Worm (Caenorhabditis elegans) whole organism, L1 larva: ENCODE results near the gene ZK856.7.

Source experiments
- C16A3.4 ChIP-seq: fragments of 150-350 bp; optimal IDR thresholded peaks from 2 replicates; lab custom pipeline; 2014; ENCODE audit warnings: missing biosample characterization, missing genetic modification characterization
- C34B4.2 ChIP-seq: sonication (generic microtip); optimal IDR thresholded peaks from 2 replicates; lab custom pipeline; 2017; ENCODE audit warnings: mild to moderate bottlenecking, missing genetic modification characterization, missing compliant biosample characterization
- aha-1 ChIP-seq: fragments of 150-350 bp; optimal IDR thresholded peaks from 2 replicates; lab custom pipeline; 2014; ENCODE audit warnings: missing biosample characterization, missing genetic modification characterization
- alr-1 ChIP-seq: fragments of 200-800 bp; sonication (Bioruptor generic); optimal IDR thresholded peaks from 2 replicates; lab custom pipeline; 2018; ENCODE audit warnings: borderline replicate concordance, mild to moderate bottlenecking, missing genetic modification characterization, missing compliant biosample characterization
- aly-2 ChIP-seq: fragments of 150-350 bp; optimal IDR thresholded peaks from 2 replicates; lab custom pipeline; 2014; ENCODE audit warnings: missing biosample characterization, missing genetic modification characterization
- ceh-63 ChIP-seq: fragments of 200-800 bp; sonication (Bioruptor generic); optimal IDR thresholded peaks from 2 replicates; lab custom pipeline; 2018; ENCODE audit warnings: mild to moderate bottlenecking, missing genetic modification characterization, missing compliant biosample characterization
- ceh-8 ChIP-seq: fragments of 200-800 bp; sonication (Bioruptor generic); optimal IDR thresholded peaks from 2 replicates; lab custom pipeline; 2018; ENCODE audit warnings: mild to moderate bottlenecking, missing genetic modification characterization, moderate library complexity, missing compliant biosample characterization
- ces-1 ChIP-seq: fragments of 150-350 bp; optimal IDR thresholded peaks from 2 replicates; lab custom pipeline; 2014; ENCODE audit warnings: missing biosample characterization, missing genetic modification reagents, missing genetic modification characterization
- dsc-1 ChIP-seq: sonication (generic microtip); optimal IDR thresholded peaks from 2 replicates; lab custom pipeline; 2016; ENCODE audit warnings: mild to moderate bottlenecking, missing genetic modification characterization, missing compliant biosample characterization
- egl-13 ChIP-seq: sonication (generic microtip); optimal IDR thresholded peaks from 2 replicates; lab custom pipeline; 2016; ENCODE audit warnings: missing genotype, missing genetic modification reagents, missing genetic modification characterization, missing compliant biosample characterization
- egl-27 ChIP-seq, 2 experiments: fragments of 150-350 bp in 1 of 2; sonication (generic microtip); optimal IDR thresholded peaks; 3 replicates each; lab custom pipeline; 2017 to 2018; ENCODE audit warnings: missing biosample characterization in 2 of 2, missing genetic modification characterization in 2 of 2, missing genetic modification reagents in 2 of 2
- elt-2 ChIP-seq: sonication (generic microtip); optimal IDR thresholded peaks from 2 replicates; lab custom pipeline; 2016; ENCODE audit warnings: missing genetic modification characterization, mild to moderate bottlenecking, inconsistent platforms, missing compliant biosample characterization, missing genetic modification reagents
- elt-3 ChIP-seq, 6 experiments: fragments of 150-350 bp in 1 of 6; sonication (generic microtip); optimal IDR thresholded peaks; 2 replicates each; lab custom pipeline; 2017 to 2018; ENCODE audit warnings: missing biosample characterization in 6 of 6, missing genetic modification characterization in 6 of 6, inconsistent platforms in 1 of 6
- fos-1 ChIP-seq: fragments of 150-350 bp; optimal IDR thresholded peaks from 2 replicates; lab custom pipeline; 2014; ENCODE audit warnings: missing biosample characterization, missing genetic modification characterization
- grh-1 ChIP-seq: fragments of 200-800 bp; sonication (Bioruptor generic); IDR thresholded peaks from 2 replicates; pipeline ENCODE4 v1.3.6; 2022; ENCODE audit warnings: missing genetic modification reagents, missing genetic modification characterization, missing compliant biosample characterization
- irx-1 ChIP-seq: sonication (generic microtip); optimal IDR thresholded peaks from 2 replicates; lab custom pipeline; 2016; ENCODE audit warnings: missing genetic modification characterization, missing compliant biosample characterization
- isw-1 ChIP-seq: fragments of 200-800 bp; sonication (Bioruptor generic); IDR thresholded peaks from 2 replicates; pipeline ENCODE4 v1.3.6; 2022; ENCODE audit warnings: missing genetic modification characterization, missing compliant biosample characterization
- lin-14 ChIP-seq: fragments of 200-800 bp; sonication (Bioruptor generic); optimal IDR thresholded peaks from 2 replicates; lab custom pipeline; 2018; ENCODE audit warnings: mild to moderate bottlenecking, missing genetic modification characterization, moderate library complexity, missing compliant biosample characterization
- lin-35 ChIP-seq, 2 experiments: fragments of 150-350 bp; optimal IDR thresholded peaks; 2 replicates each; lab custom pipeline; 2014; ENCODE audit warnings: missing biosample characterization in 2 of 2, missing genetic modification characterization in 2 of 2, missing genetic modification reagents in 2 of 2
- lin-39 ChIP-seq: fragments of 150-350 bp; optimal IDR thresholded peaks from 2 replicates; lab custom pipeline; 2014; ENCODE audit warnings: missing biosample characterization, missing genetic modification reagents, missing genetic modification characterization
- lsy-2 ChIP-seq, 2 experiments: fragments of 150-350 bp; optimal IDR thresholded peaks; 2 replicates each; lab custom pipeline; 2014; ENCODE audit warnings: missing biosample characterization in 2 of 2, missing genetic modification characterization in 2 of 2
- mab-9 ChIP-seq: fragments of 200-800 bp; sonication (Bioruptor generic); IDR thresholded peaks from 2 replicates; pipeline ENCODE4 v1.3.6; 2022; ENCODE audit warnings: missing genetic modification reagents, missing genetic modification characterization, missing compliant biosample characterization
- nhr-11 ChIP-seq: fragments of 150-350 bp; optimal IDR thresholded peaks from 2 replicates; lab custom pipeline; 2014; ENCODE audit warnings: missing biosample characterization, missing genetic modification characterization
- nhr-47 ChIP-seq: sonication (generic microtip); optimal IDR thresholded peaks from 2 replicates; lab custom pipeline; 2016; ENCODE audit warnings: mild to moderate bottlenecking, missing genetic modification characterization, moderate library complexity, missing compliant biosample characterization
- nhr-71 ChIP-seq: sonication (generic microtip); optimal IDR thresholded peaks from 2 replicates; lab custom pipeline; 2016; ENCODE audit warnings: mild to moderate bottlenecking, missing genetic modification characterization, moderate library complexity, missing compliant biosample characterization
- nhr-84 ChIP-seq: sonication (generic microtip); optimal IDR thresholded peaks from 2 replicates; lab custom pipeline; 2017; ENCODE audit warnings: missing biosample characterization, missing genetic modification characterization
- nhr-90 ChIP-seq: sonication (generic microtip); optimal IDR thresholded peaks from 2 replicates; lab custom pipeline; 2016; ENCODE audit warnings: mild to moderate bottlenecking, missing genetic modification characterization, missing compliant biosample characterization; ENCODE audit not compliant: poor library complexity
- pag-3 ChIP-seq: sonication (generic microtip); optimal IDR thresholded peaks from 2 replicates; lab custom pipeline; 2017; ENCODE audit warnings: missing genetic modification characterization, mild to moderate bottlenecking, missing compliant biosample characterization, antibody characterized with exemption, borderline replicate concordance; ENCODE audit not compliant: insufficient read depth
- rnt-1 ChIP-seq: sonication (generic microtip); optimal IDR thresholded peaks from 2 replicates; lab custom pipeline; 2016; ENCODE audit warnings: mild to moderate bottlenecking, missing genetic modification characterization, moderate library complexity, missing compliant biosample characterization
- sptf-1 ChIP-seq: fragments of 150-350 bp; optimal IDR thresholded peaks from 2 replicates; lab custom pipeline; 2014; ENCODE audit warnings: missing biosample characterization, missing genetic modification characterization
- sup-37 ChIP-seq: fragments of 200-800 bp; sonication (Bioruptor generic); optimal IDR thresholded peaks from 2 replicates; lab custom pipeline; 2018; ENCODE audit warnings: mild to moderate bottlenecking, missing genetic modification characterization, missing compliant biosample characterization
- tlp-1 ChIP-seq: fragments of 150-350 bp; optimal IDR thresholded peaks from 2 replicates; lab custom pipeline; 2014; ENCODE audit warnings: missing biosample characterization, missing genetic modification characterization
- unc-86 ChIP-seq: sonication (generic microtip); optimal IDR thresholded peaks from 2 replicates; lab custom pipeline; 2016; ENCODE audit warnings: missing genetic modification characterization, missing compliant biosample characterization
- xbp-1 ChIP-seq: sonication (generic microtip); optimal IDR thresholded peaks from 2 replicates; lab custom pipeline; 2016; ENCODE audit warnings: missing genetic modification characterization, missing compliant biosample characterization
- zip-4 ChIP-seq: fragments of 200-800 bp; sonication (Bioruptor generic); optimal IDR thresholded peaks from 2 replicates; lab custom pipeline; 2018; ENCODE audit warnings: mild to moderate bottlenecking, missing genetic modification characterization, moderate library complexity, missing compliant biosample characterization

Gene ZK856.7

ce11 chrV:10159972-10160371 lies 41.9 kb upstream of the ZK856.7 start:
- TF ChIP-seq elt-2 (tag; lab: Kevin White, UChicago) (peak; percentile 65), fos-1 (tag; lab: Kevin White, UChicago) (no peak)

- TF ChIP-seq lin-35 (GFP tag; optimal IDR thresholded peaks at IDR 0.05; lab: Kevin White, UChicago) (peak in 1 of 2 experiments; percentile 12), elt-2 (tag; lab: Kevin White, UChicago) (peak; percentile 59), tlp-1 (tag; lab: Kevin White, UChicago) (no peak)
These were observed 40.9 kb upstream of the ZK856.7 start, which contains the start of gene C51E3.10 for ce11 chrV:10160954-10161353. Gene C51E3.10 (minus strand): TSS chrV:10161134.

- no peak for TF ChIP-seq mab-9 (GFP tag; lab: Robert Waterston, UW)
- no peak for TF ChIP-seq alr-1 (tag; lab: Kevin White, UChicago)
- no peak for TF ChIP-seq lin-14 (GFP tag; lab: Kevin White, UChicago)
- TF ChIP-seq unc-86: no peak
- no peak for TF ChIP-seq nhr-11 (tag; lab: Kevin White, UChicago)
- no peak for TF ChIP-seq xbp-1 (tag; lab: Kevin White, UChicago)
- no peak for TF ChIP-seq rnt-1 (tag; lab: Kevin White, UChicago)
- no peak for TF ChIP-seq irx-1 (tag; lab: Kevin White, UChicago)
- TF ChIP-seq lin-39 (tag; lab: Kevin White, UChicago): no peak
- TF ChIP-seq elt-3 (tag; optimal IDR thresholded peaks at IDR 0.05; lab: Kevin White, UChicago): no peak
- TF ChIP-seq ceh-63: no peak
These were observed 35.5 kb upstream of the ZK856.7 start, which contains the start of gene C51E3.6 for ce11 chrV:10166368-10166767. Gene C51E3.6 (minus strand): TSS chrV:10166468.

- TF ChIP-seq nhr-84 (tag; lab: Kevin White, UChicago) (no peak), egl-13 (no peak), nhr-71 (tag; lab: Kevin White, UChicago) (peak; percentile 13), aha-1 (tag; lab: Kevin White, UChicago) (no peak), lsy-2 (tag; optimal IDR thresholded peaks at IDR 0.05; lab: Kevin White, UChicago) (peak in 1 of 2 experiments; percentile 16), nhr-47 (peak; percentile 41), aly-2 (tag; lab: Kevin White, UChicago) (peak; percentile 34), lin-39 (tag; lab: Kevin White, UChicago) (no peak), alr-1 (tag; lab: Kevin White, UChicago) (no peak)
These were observed 33.0 kb upstream of the ZK856.7 start for ce11 chrV:10168870-10169269.

- TF ChIP-seq pag-3 (tag; lab: Kevin White, UChicago) (no peak), nhr-47 (no peak), sptf-1 (tag; lab: Kevin White, UChicago) (no peak), egl-27 (tag; optimal IDR thresholded peaks at IDR 0.05; lab: Kevin White, UChicago) (no peak), C16A3.4 (tag; lab: Kevin White, UChicago) (no peak), ces-1 (GFP tag; lab: Kevin White, UChicago) (no peak), ceh-63 (no peak), grh-1 (GFP tag; lab: Robert Waterston, UW) (no peak), zip-4 (GFP tag; lab: Kevin White, UChicago) (no peak), ceh-8 (GFP tag; lab: Kevin White, UChicago) (no peak), C34B4.2 (tag; lab: Kevin White, UChicago) (no peak), sup-37 (GFP tag; lab: Kevin White, UChicago) (no peak), tlp-1 (tag; lab: Kevin White, UChicago) (no peak), nhr-90 (tag; lab: Kevin White, UChicago) (no peak), dsc-1 (tag; lab: Kevin White, UChicago) (no peak), nhr-84 (tag; lab: Kevin White, UChicago) (no peak), isw-1 (GFP tag; lab: Robert Waterston, UW) (no peak)
These were observed 28.2 kb upstream of the ZK856.7 start, which contains the start of gene egl-3 for ce11 chrV:10173653-10174052. Gene egl-3 (minus strand): TSS chrV:10173753.
